Worm (Caenorhabditis elegans) whole organism, early embryonic: ENCODE measurements around the gene sra-6.

ENCODE experiments used
- B0310.2 ChIP-seq: sonication (generic microtip); optimal IDR thresholded peaks from 2 replicates; lab custom pipeline; 2016; ENCODE audit warnings: mild to moderate bottlenecking, missing genetic modification characterization, missing compliant biosample characterization
- aly-1 ChIP-seq: sonication (generic microtip); optimal IDR thresholded peaks from 2 replicates; lab custom pipeline; 2016; ENCODE audit warnings: missing genetic modification characterization, missing compliant biosample characterization
- ama-1 ChIP-seq: fragments of 150-350 bp; optimal IDR thresholded peaks from 2 replicates; lab custom pipeline; 2014
- ceh-13 ChIP-seq: fragments of 200-800 bp; sonication (Bioruptor generic); optimal IDR thresholded peaks from 2 replicates; lab custom pipeline; 2018; ENCODE audit warnings: mild to moderate bottlenecking, missing genetic modification characterization, missing compliant biosample characterization
- ets-7 ChIP-seq: sonication (generic microtip); optimal IDR thresholded peaks from 2 replicates; lab custom pipeline; 2016; ENCODE audit warnings: missing genotype, missing genetic modification characterization, missing compliant biosample characterization
- flt-1 ChIP-seq: fragments of 200-800 bp; sonication (Bioruptor generic); IDR thresholded peaks from 2 replicates; pipeline ENCODE4 v1.3.6; 2022; ENCODE audit warnings: missing genetic modification characterization, missing compliant biosample characterization
- hmbx-1 ChIP-seq: sonication (generic microtip); optimal IDR thresholded peaks from 2 replicates; lab custom pipeline; 2016; ENCODE audit warnings: mild to moderate bottlenecking, missing genetic modification characterization, missing compliant biosample characterization
- hmg-4 ChIP-seq: fragments of 200-800 bp; sonication (Bioruptor generic); optimal IDR thresholded peaks from 2 replicates; lab custom pipeline; 2018; ENCODE audit warnings: mild to moderate bottlenecking, missing genetic modification characterization, missing compliant biosample characterization
- hnd-1 ChIP-seq: sonication (generic microtip); optimal IDR thresholded peaks from 2 replicates; lab custom pipeline; 2016; ENCODE audit warnings: missing genetic modification characterization, missing compliant biosample characterization
- pes-1 ChIP-seq: fragments of 200-800 bp; sonication (Bioruptor generic); IDR thresholded peaks from 2 replicates; pipeline ENCODE4 v1.3.6; 2022; ENCODE audit warnings: missing genetic modification reagents, missing genetic modification characterization, missing compliant biosample characterization
- scrt-1 ChIP-seq: fragments of 200-800 bp; sonication (Bioruptor generic); IDR thresholded peaks from 2 replicates; pipeline ENCODE4 v1.3.6; 2022; ENCODE audit warnings: missing genetic modification characterization, missing compliant biosample characterization
- tbx-11 ChIP-seq: fragments of 200-800 bp; sonication (Bioruptor generic); IDR thresholded peaks from 2 replicates; pipeline ENCODE4 v1.3.6; 2022; ENCODE audit warnings: missing genetic modification characterization, missing compliant biosample characterization
- tbx-37 ChIP-seq: fragments of 200-800 bp; sonication (Bioruptor generic); conservative IDR thresholded peaks from 2 replicates; pipeline ENCODE4 v1.3.6; 2022; ENCODE audit warnings: missing genetic modification reagents, missing genetic modification characterization, missing compliant biosample characterization

DNA sequence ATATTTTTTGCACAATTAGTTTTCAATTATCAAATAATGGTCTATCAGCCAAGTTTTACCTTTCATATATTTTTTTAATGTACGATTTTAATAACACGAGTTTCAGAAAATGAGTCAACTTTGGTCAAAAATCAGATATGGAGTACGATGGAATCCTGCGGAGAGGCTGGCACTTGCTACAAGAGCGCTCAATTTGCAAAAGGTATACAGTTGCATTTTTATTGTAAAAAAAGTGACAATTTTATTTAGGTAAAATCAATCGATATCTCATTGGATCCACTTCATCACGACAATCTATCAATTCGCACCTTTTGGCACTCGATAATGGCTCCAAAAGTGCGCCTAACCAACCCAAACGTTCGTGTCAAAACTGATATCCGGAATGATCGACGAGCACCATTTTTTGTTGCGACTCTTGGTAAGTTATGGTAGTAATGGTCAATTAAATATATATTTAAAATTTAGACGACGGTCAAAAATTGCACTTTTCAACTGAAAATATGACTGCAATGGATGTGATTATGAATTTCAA, 47.0 kb upstream of the sra-6 start, which contains the start of gene mrpl-53:
- TF ChIP-seq ama-1 (lab: Kevin White, UChicago) = no peak
- TF ChIP-seq scrt-1 = no peak
- no peak for TF ChIP-seq B0310.2 (tag; lab: Kevin White, UChicago)
- no peak for TF ChIP-seq ceh-13
- no peak for TF ChIP-seq hmg-4 (GFP tag; lab: Kevin White, UChicago)
- no peak for TF ChIP-seq ets-7
- no peak for TF ChIP-seq hnd-1 (tag; lab: Kevin White, UChicago)
- no peak for TF ChIP-seq flt-1 (GFP tag; lab: Robert Waterston, UW)
- no peak for TF ChIP-seq tbx-37 (GFP tag; lab: Robert Waterston, UW)
- TF ChIP-seq tbx-11 = no peak
- no peak for TF ChIP-seq hmbx-1 (tag; lab: Kevin White, UChicago)
- TF ChIP-seq pes-1 (GFP tag; lab: Robert Waterston, UW) = no peak
- TF ChIP-seq aly-1 (tag; lab: Kevin White, UChicago) = no peak
